Worm (Caenorhabditis elegans) whole organism, L4 larva: ENCODE measurements around the gene F56C9.6.

Experiments
- F37D6.2 ChIP-seq: sonication (generic microtip); optimal IDR thresholded peaks from 2 replicates; lab custom pipeline; 2016; ENCODE audit warnings: mild to moderate bottlenecking, missing genetic modification characterization, missing compliant biosample characterization
- T26A8.4 ChIP-seq: fragments of 200-800 bp; sonication (Bioruptor generic); IDR thresholded peaks from 2 replicates; pipeline ENCODE4 v1.3.6; 2022; ENCODE audit warnings: missing genetic modification characterization, missing compliant biosample characterization
- Y48G9A.11 ChIP-seq: fragments of 200-800 bp; sonication (Bioruptor generic); IDR thresholded peaks from 2 replicates; pipeline ENCODE4 v1.3.6; 2022; ENCODE audit warnings: missing genetic modification reagents, missing genetic modification characterization, missing compliant biosample characterization
- Y5F2A.4 ChIP-seq: fragments of 200-800 bp; sonication (Bioruptor generic); optimal IDR thresholded peaks from 2 replicates; lab custom pipeline; 2018; ENCODE audit warnings: mild to moderate bottlenecking, missing genetic modification characterization, missing compliant biosample characterization
- aha-1 ChIP-seq: fragments of 150-350 bp; peaks from one replicate; lab custom pipeline; 2014; ENCODE audit warnings: missing biosample characterization, missing genetic modification characterization
- ama-1 ChIP-seq: fragments of 150-350 bp; optimal IDR thresholded peaks from 2 replicates; lab custom pipeline; 2014; ENCODE audit warnings: inconsistent platforms, mixed read lengths
- arid-1 ChIP-seq: fragments of 200-800 bp; sonication (Bioruptor generic); conservative IDR thresholded peaks from 2 replicates; pipeline ENCODE4 v1.3.6; 2022; ENCODE audit warnings: missing genetic modification reagents, missing genetic modification characterization, missing compliant biosample characterization
- ceh-28 ChIP-seq: fragments of 150-350 bp; optimal IDR thresholded peaks from 2 replicates; lab custom pipeline; 2014; ENCODE audit warnings: missing biosample characterization, missing genetic modification reagents, missing genetic modification characterization
- ceh-82 ChIP-seq: sonication (generic microtip); optimal IDR thresholded peaks from 2 replicates; lab custom pipeline; 2017; ENCODE audit warnings: missing biosample characterization, missing genetic modification characterization
- cey-2 ChIP-seq: sonication (generic microtip); optimal IDR thresholded peaks from 3 replicates; lab custom pipeline; 2017; ENCODE audit warnings: missing genetic modification characterization, mild to moderate bottlenecking, missing compliant biosample characterization, antibody characterized with exemption, borderline replicate concordance; ENCODE audit not compliant: insufficient read depth
- ctbp-1 ChIP-seq: fragments of 200-800 bp; sonication (Bioruptor generic); IDR thresholded peaks from 2 replicates; pipeline ENCODE4 v1.3.6; 2022; ENCODE audit warnings: missing genetic modification reagents, missing genetic modification characterization, missing compliant biosample characterization
- daf-16 ChIP-seq, 3 experiments: sonication (generic microtip); optimal IDR thresholded peaks; 2 replicates each; lab custom pipeline; 2016 to 2017; ENCODE audit warnings: missing genetic modification characterization in 3 of 3, missing genetic modification reagents in 3 of 3, mild to moderate bottlenecking in 2 of 3, missing compliant biosample characterization in 2 of 3, missing biosample characterization in 1 of 3, moderate library complexity in 1 of 3
- dmd-6 ChIP-seq: fragments of 200-800 bp; sonication (Bioruptor generic); IDR thresholded peaks from 2 replicates; pipeline ENCODE4 v1.3.6; 2022; ENCODE audit warnings: missing genetic modification reagents, missing genetic modification characterization, missing compliant biosample characterization
- dmd-8 ChIP-seq: fragments of 200-800 bp; sonication (Bioruptor generic); IDR thresholded peaks from 2 replicates; pipeline ENCODE4 v1.3.6; 2022; ENCODE audit warnings: missing genetic modification characterization, missing compliant biosample characterization
- dpl-1 ChIP-seq: fragments of 150-350 bp; optimal IDR thresholded peaks from 2 replicates; lab custom pipeline; 2014; ENCODE audit warnings: missing biosample characterization, missing genetic modification reagents, missing genetic modification characterization
- duxl-1 ChIP-seq: sonication (generic microtip); optimal IDR thresholded peaks from 2 replicates; lab custom pipeline; 2016; ENCODE audit warnings: mild to moderate bottlenecking, missing genetic modification characterization, moderate library complexity, missing compliant biosample characterization; ENCODE audit not compliant: poor library complexity
- egl-27 ChIP-seq: sonication (generic microtip); optimal IDR thresholded peaks from 3 replicates; lab custom pipeline; 2017; ENCODE audit warnings: missing biosample characterization, missing genetic modification reagents, missing genetic modification characterization
- hif-1 ChIP-seq, 2 experiments: sonication (generic microtip); optimal IDR thresholded peaks; 2 replicates each; lab custom pipeline; 2016 to 2017; ENCODE audit warnings: missing compliant biosample characterization in 2 of 2, missing genetic modification characterization in 2 of 2, missing genetic modification reagents in 2 of 2, missing genotype in 2 of 2, mild to moderate bottlenecking in 1 of 2
- hmg-1.1 ChIP-seq: fragments of 200-800 bp; sonication (Bioruptor generic); IDR thresholded peaks from 2 replicates; pipeline ENCODE4 v1.3.6; 2022; ENCODE audit warnings: missing genetic modification reagents, missing genetic modification characterization, missing compliant biosample characterization
- lim-7 ChIP-seq: fragments of 200-800 bp; sonication (Bioruptor generic); IDR thresholded peaks from 2 replicates; pipeline ENCODE4 v1.3.6; 2022; ENCODE audit warnings: missing genetic modification characterization, missing compliant biosample characterization
- lin-29 ChIP-seq: fragments of 200-800 bp; sonication (Bioruptor generic); IDR thresholded peaks from 2 replicates; pipeline ENCODE4 v1.3.6; 2022; ENCODE audit warnings: missing genetic modification reagents, missing genetic modification characterization, missing compliant biosample characterization
- lir-3 ChIP-seq: sonication (generic microtip); optimal IDR thresholded peaks from 2 replicates; lab custom pipeline; 2016; ENCODE audit warnings: mild to moderate bottlenecking, missing genetic modification characterization, missing compliant biosample characterization
- madf-5 ChIP-seq, 2 experiments: fragments of 200-800 bp; sonication (Bioruptor generic); IDR thresholded peaks; 2 replicates each; pipeline ENCODE4 v1.3.6; 2022; ENCODE audit warnings: missing compliant biosample characterization in 2 of 2, missing genetic modification characterization in 2 of 2
- madf-9 ChIP-seq: fragments of 200-800 bp; sonication (Bioruptor generic); conservative IDR thresholded peaks from 2 replicates; pipeline ENCODE4 v1.3.6; 2022; ENCODE audit warnings: missing genetic modification reagents, missing genetic modification characterization, missing compliant biosample characterization
- mdl-1 ChIP-seq, 2 experiments: fragments of 150-350 bp in 1 of 2; sonication (generic microtip) in 1 of 2; optimal IDR thresholded peaks; 2 replicates each; lab custom pipeline; 2014 to 2017; ENCODE audit warnings: missing biosample characterization in 2 of 2, missing genetic modification characterization in 2 of 2
- mep-1 ChIP-seq: fragments of 150-350 bp; sonication (generic microtip); optimal IDR thresholded peaks from 3 replicates; lab custom pipeline; 2014; ENCODE audit warnings: missing biosample characterization, missing genetic modification characterization
- mes-2 ChIP-seq: sonication (generic microtip); optimal IDR thresholded peaks from 2 replicates; lab custom pipeline; 2016; ENCODE audit warnings: missing genotype, mild to moderate bottlenecking, missing genetic modification characterization, missing compliant biosample characterization; ENCODE audit not compliant: poor library complexity, severe bottlenecking
- mxl-3 ChIP-seq: fragments of 200-800 bp; sonication (Bioruptor generic); optimal IDR thresholded peaks from 2 replicates; lab custom pipeline; 2018; ENCODE audit warnings: mild to moderate bottlenecking, missing genetic modification characterization, missing compliant biosample characterization
- nhr-10 ChIP-seq: fragments of 150-350 bp; optimal IDR thresholded peaks from 2 replicates; lab custom pipeline; 2014; ENCODE audit warnings: missing biosample characterization, missing genetic modification characterization
- nhr-102 ChIP-seq: sonication (generic microtip); optimal IDR thresholded peaks from 2 replicates; lab custom pipeline; 2016; ENCODE audit warnings: mild to moderate bottlenecking, missing genetic modification characterization, moderate library complexity, missing compliant biosample characterization
- nhr-11 ChIP-seq: fragments of 150-350 bp; optimal IDR thresholded peaks from 2 replicates; lab custom pipeline; 2014; ENCODE audit warnings: missing biosample characterization, missing genetic modification characterization
- nhr-25 ChIP-seq: sonication (generic microtip); optimal IDR thresholded peaks from 2 replicates; lab custom pipeline; 2017; ENCODE audit warnings: missing genetic modification characterization, mild to moderate bottlenecking, missing compliant biosample characterization, antibody characterized with exemption, moderate library complexity, borderline replicate concordance; ENCODE audit not compliant: insufficient read depth
- nhr-28 ChIP-seq: fragments of 150-350 bp; optimal IDR thresholded peaks from 2 replicates; lab custom pipeline; 2014; ENCODE audit warnings: missing biosample characterization, missing genetic modification characterization
- nhr-41 ChIP-seq: fragments of 200-800 bp; sonication (Bioruptor generic); IDR thresholded peaks from 2 replicates; pipeline ENCODE4 v1.3.6; 2022; ENCODE audit warnings: missing genetic modification reagents, missing genetic modification characterization, missing compliant biosample characterization
- nhr-42 ChIP-seq: fragments of 200-800 bp; sonication (Bioruptor generic); IDR thresholded peaks from 2 replicates; pipeline ENCODE4 v1.3.6; 2022; ENCODE audit warnings: missing genetic modification characterization, missing compliant biosample characterization
- pha-4 ChIP-seq, 2 experiments: fragments of 150-350 bp in 1 of 2; fragments of 200-800 bp in 1 of 2; sonication (Bioruptor generic) in 1 of 2; IDR thresholded peaks in 1 of 2; optimal IDR thresholded peaks in 1 of 2; 2 replicates each; pipeline versions ENCODE4 v1.3.6 to Lab custom; 2014 to 2022; ENCODE audit warnings: missing genetic modification characterization in 2 of 2, missing genetic modification reagents in 2 of 2, missing biosample characterization in 1 of 2, missing compliant biosample characterization in 1 of 2
- rbr-2 ChIP-seq: sonication (generic microtip); optimal IDR thresholded peaks from 2 replicates; lab custom pipeline; 2016; ENCODE audit warnings: missing genotype, missing genetic modification characterization, missing compliant biosample characterization
- set-16 ChIP-seq: fragments of 200-800 bp; sonication (Bioruptor generic); IDR thresholded peaks from 2 replicates; pipeline ENCODE4 v1.3.6; 2022; ENCODE audit warnings: missing genetic modification reagents, missing genetic modification characterization, missing compliant biosample characterization
- snpc-4 ChIP-seq: fragments of 150-350 bp; optimal IDR thresholded peaks from 2 replicates; lab custom pipeline; 2014; ENCODE audit warnings: missing biosample characterization, missing genetic modification characterization
- spr-1 ChIP-seq: sonication (generic microtip); optimal IDR thresholded peaks from 2 replicates; lab custom pipeline; 2016; ENCODE audit warnings: mild to moderate bottlenecking, missing genetic modification characterization, missing compliant biosample characterization
- tag-97 ChIP-seq: fragments of 200-800 bp; sonication (Bioruptor generic); IDR thresholded peaks from 2 replicates; pipeline ENCODE4 v1.3.6; 2022; ENCODE audit warnings: missing genetic modification characterization, missing compliant biosample characterization
- unc-130 ChIP-seq: sonication (generic microtip); optimal IDR thresholded peaks from 2 replicates; lab custom pipeline; 2016; ENCODE audit warnings: missing genetic modification reagents, missing genetic modification characterization, missing compliant biosample characterization
- unc-62 ChIP-seq, 3 experiments: fragments of 150-350 bp in 1 of 3; sonication (generic microtip); optimal IDR thresholded peaks in 2 of 3; peaks in 1 of 3; 1 replicate in 1 of 3; 2 replicates in 2 of 3; lab custom pipeline; 2014 to 2017; ENCODE audit warnings: missing biosample characterization in 3 of 3, missing genetic modification characterization in 3 of 3, missing genetic modification reagents in 3 of 3, missing genotype in 1 of 3
- zag-1 ChIP-seq: fragments of 150-350 bp; optimal IDR thresholded peaks from 2 replicates; lab custom pipeline; 2014; ENCODE audit warnings: missing biosample characterization, missing genetic modification characterization
- zfp-3 ChIP-seq: fragments of 200-800 bp; sonication (Bioruptor generic); conservative IDR thresholded peaks from 2 replicates; pipeline ENCODE4 v1.3.6; 2022; ENCODE audit warnings: missing genetic modification reagents, missing genetic modification characterization, missing compliant biosample characterization
- zip-11 ChIP-seq: fragments of 200-800 bp; sonication (Bioruptor generic); IDR thresholded peaks from 2 replicates; pipeline ENCODE4 v1.3.6; 2022; ENCODE audit warnings: missing genetic modification characterization, missing compliant biosample characterization
- zip-2 ChIP-seq: fragments of 150-350 bp; optimal IDR thresholded peaks from 2 replicates; lab custom pipeline; 2014; ENCODE audit warnings: missing biosample characterization, missing genetic modification characterization

Gene F56C9.6

ce11 chrIII:7300169-7300568, 10.4 kb downstream of the F56C9.6 start (continued):
- TF ChIP-seq egl-27 (tag; lab: Kevin White, UChicago) (no peak), nhr-28 (tag; lab: Kevin White, UChicago) (peak; percentile 84), unc-62 (GFP tag; optimal IDR thresholded peaks at IDR 0.05 in 1 of 2; lab: Kevin White, UChicago) (peak in 1 of 2 experiments; percentile 97), unc-62 (tag; optimal IDR thresholded peaks at IDR 0.05; lab: Kevin White, UChicago) (no peak), dmd-6 (peak; percentile 40; the same call in 1 of the 2 replicates), lin-29 (GFP tag; lab: Robert Waterston, UW) (no peak), ctbp-1 (GFP tag; lab: Robert Waterston, UW) (no peak), spr-1 (tag; lab: Kevin White, UChicago) (no peak), madf-9 (GFP tag; lab: Robert Waterston, UW) (no peak), F37D6.2 (tag; lab: Kevin White, UChicago) (no peak), duxl-1 (tag; lab: Kevin White, UChicago) (no peak), snpc-4 (tag; lab: Kevin White, UChicago) (no peak), nhr-11 (tag; lab: Kevin White, UChicago) (no peak), mdl-1 (tag; optimal IDR thresholded peaks at IDR 0.05; lab: Kevin White, UChicago) (peak in 1 of 2 experiments; percentile 72), madf-5 (GFP tag; IDR thresholded peaks at IDR 0.05; lab: Robert Waterston, UW) (no peak), mxl-3 (GFP tag; lab: Kevin White, UChicago) (no peak), nhr-42 (GFP tag; lab: Robert Waterston, UW) (no peak), mep-1 (tag; lab: Kevin White, UChicago) (peak; percentile 41)

ce11 chrIII:7299466-7299865, 11.1 kb downstream of the F56C9.6 start, which contains the start of the genes B0361.14 and B0361.9:
Gene B0361.14, minus strand, starts transcription at chrIII:7299531.
Gene B0361.9, minus strand, starts transcription at chrIII:7299631.
- TF ChIP-seq arid-1 (no peak), lir-3 (no peak), ceh-82 (tag; lab: Kevin White, UChicago) (no peak), nhr-102 (tag; lab: Kevin White, UChicago) (no peak), madf-5 (GFP tag; IDR thresholded peaks at IDR 0.05; lab: Robert Waterston, UW) (no peak), set-16 (GFP tag; lab: Robert Waterston, UW) (no peak), unc-130 (GFP tag; lab: Kevin White, UChicago) (no peak), Y48G9A.11 (GFP tag; lab: Robert Waterston, UW) (no peak), madf-9 (GFP tag; lab: Robert Waterston, UW) (no peak), cey-2 (tag; lab: Kevin White, UChicago) (no peak), pha-4 (GFP tag; IDR thresholded peaks at IDR 0.05; lab: Robert Waterston, UW) (no peak), pha-4 (tag; optimal IDR thresholded peaks at IDR 0.05; lab: Kevin White, UChicago) (no peak), zip-11 (GFP tag; lab: Robert Waterston, UW) (no peak), zfp-3 (GFP tag; lab: Robert Waterston, UW) (no peak), Y5F2A.4 (GFP tag; lab: Kevin White, UChicago) (no peak), ceh-28 (tag; lab: Kevin White, UChicago) (no peak), dpl-1 (no peak), aha-1 (peak; percentile 71), T26A8.4 (GFP tag; lab: Robert Waterston, UW) (no peak), hmg-1.1 (GFP tag; lab: Robert Waterston, UW) (0 out of 2 replicates have a peak, but pooled peaks have one; percentile 19), zag-1 (tag; lab: Kevin White, UChicago) (no peak), hif-1 (tag; optimal IDR thresholded peaks at IDR 0.05; lab: Kevin White, UChicago) (no peak), nhr-28 (tag; lab: Kevin White, UChicago) (peak; percentile 27), daf-16 (GFP tag; optimal IDR thresholded peaks at IDR 0.05; lab: Kevin White, UChicago) (no peak), daf-16 (tag; optimal IDR thresholded peaks at IDR 0.05; lab: Kevin White, UChicago) (no peak), tag-97 (no peak), nhr-10 (tag; lab: Kevin White, UChicago) (no peak), ama-1 (lab: Kevin White, UChicago) (no peak), zip-2 (tag; lab: Kevin White, UChicago) (no peak), lim-7 (GFP tag; lab: Robert Waterston, UW) (no peak), mes-2 (tag; lab: Kevin White, UChicago) (peak; percentile 27), rbr-2 (tag; lab: Kevin White, UChicago) (no peak), mdl-1 (tag; optimal IDR thresholded peaks at IDR 0.05; lab: Kevin White, UChicago) (peak in 1 of 2 experiments; percentile 14), nhr-41 (GFP tag; lab: Robert Waterston, UW) (no peak), nhr-25 (tag; lab: Kevin White, UChicago) (peak; percentile 80), spr-1 (tag; lab: Kevin White, UChicago) (no peak), mxl-3 (GFP tag; lab: Kevin White, UChicago) (peak; percentile 11), dmd-8 (GFP tag; lab: Robert Waterston, UW) (no peak)
